Worm (Caenorhabditis elegans) whole organism, young adult: ENCODE results near the gene hum-8.
A peak's percentile ranks its signal among the peaks of the same experiment; 100 is the strongest.
"Not testable (repeated sequence)": the region's sequence is repeated elsewhere in the genome, so short reads cannot be mapped to it uniquely, and the experiment has no call there.

Experiments
- B0035.1 ChIP-seq: sonication (generic microtip); optimal IDR thresholded peaks from 2 replicates; lab custom pipeline; 2016; ENCODE audit warnings: missing genetic modification characterization, mild to moderate bottlenecking, missing compliant biosample characterization, missing genotype, missing genetic modification reagents
- B0261.1 ChIP-seq: sonication (generic microtip); optimal IDR thresholded peaks from 2 replicates; lab custom pipeline; 2016; ENCODE audit warnings: mild to moderate bottlenecking, missing genetic modification characterization, moderate library complexity, missing compliant biosample characterization
- C06A6.2 ChIP-seq: fragments of 200-800 bp; sonication (Bioruptor generic); conservative IDR thresholded peaks from 2 replicates; pipeline ENCODE4 v1.3.6; 2022; ENCODE audit warnings: missing genetic modification characterization, missing compliant biosample characterization
- F22D6.2 ChIP-seq: sonication (generic microtip); optimal IDR thresholded peaks from 2 replicates; lab custom pipeline; 2016; ENCODE audit warnings: mild to moderate bottlenecking, missing genetic modification characterization, missing compliant biosample characterization
- F33H1.4 ChIP-seq: fragments of 200-800 bp; sonication (Bioruptor generic); IDR thresholded peaks from 2 replicates; pipeline ENCODE4 v1.3.6; 2022; ENCODE audit warnings: missing genetic modification reagents, missing genetic modification characterization, missing compliant biosample characterization
- F52B5.7 ChIP-seq: sonication (generic microtip); optimal IDR thresholded peaks from 2 replicates; lab custom pipeline; 2016; ENCODE audit warnings: mild to moderate bottlenecking, missing genetic modification characterization, missing compliant biosample characterization
- Y53F4B.3 ChIP-seq: fragments of 200-800 bp; sonication (Bioruptor generic); IDR thresholded peaks from 2 replicates; pipeline ENCODE4 v1.3.6; 2022; ENCODE audit warnings: missing genetic modification reagents, missing genetic modification characterization, missing compliant biosample characterization
- Y53G8AR.9 ChIP-seq: fragments of 200-800 bp; sonication (Bioruptor generic); conservative IDR thresholded peaks from 2 replicates; pipeline ENCODE4 v1.3.6; 2022; ENCODE audit warnings: missing genetic modification reagents, missing genetic modification characterization, missing compliant biosample characterization
- Y56A3A.18 ChIP-seq: fragments of 200-800 bp; sonication (Bioruptor generic); IDR thresholded peaks from 2 replicates; pipeline ENCODE4 v1.3.6; 2022; ENCODE audit warnings: missing genetic modification reagents, missing genetic modification characterization, missing compliant biosample characterization
- ZK185.1 ChIP-seq: sonication (generic microtip); optimal IDR thresholded peaks from 2 replicates; lab custom pipeline; 2016; ENCODE audit warnings: mild to moderate bottlenecking, missing genetic modification characterization, missing compliant biosample characterization; ENCODE audit not compliant: poor library complexity, severe bottlenecking
- akir-1 ChIP-seq: fragments of 200-800 bp; sonication (Bioruptor generic); optimal IDR thresholded peaks from 2 replicates; lab custom pipeline; 2018; ENCODE audit warnings: mild to moderate bottlenecking, missing genetic modification characterization, moderate library complexity, missing compliant biosample characterization
- athp-1 ChIP-seq: sonication (generic microtip); optimal IDR thresholded peaks from 2 replicates; lab custom pipeline; 2017; ENCODE audit warnings: mild to moderate bottlenecking, missing genetic modification characterization, missing compliant biosample characterization
- attf-5 ChIP-seq: fragments of 200-800 bp; sonication (Bioruptor generic); optimal IDR thresholded peaks from 2 replicates; lab custom pipeline; 2018; ENCODE audit warnings: mild to moderate bottlenecking, missing genetic modification characterization, missing compliant biosample characterization
- attf-6 ChIP-seq: fragments of 200-800 bp; sonication (Bioruptor generic); IDR thresholded peaks from 2 replicates; pipeline ENCODE4 v1.3.6; 2022; ENCODE audit warnings: missing genetic modification reagents, missing genetic modification characterization, missing compliant biosample characterization
- cebp-1 ChIP-seq, 2 experiments: fragments of 200-800 bp in 1 of 2; sonication (Bioruptor generic) in 1 of 2; sonication (generic microtip) in 1 of 2; IDR thresholded peaks in 1 of 2; optimal IDR thresholded peaks in 1 of 2; 2 replicates each; pipeline versions ENCODE4 v1.3.6 to Lab custom; 2017 to 2022; ENCODE audit warnings: missing compliant biosample characterization in 2 of 2, missing genetic modification characterization in 2 of 2, mild to moderate bottlenecking in 1 of 2, missing genetic modification reagents in 1 of 2, moderate library complexity in 1 of 2
- ceh-100 ChIP-seq: fragments of 200-800 bp; sonication (Bioruptor generic); IDR thresholded peaks from 2 replicates; pipeline ENCODE4 v1.3.6; 2022; ENCODE audit warnings: missing genetic modification reagents, missing genetic modification characterization, missing compliant biosample characterization
- ceh-58 ChIP-seq: fragments of 200-800 bp; sonication (Bioruptor generic); IDR thresholded peaks from 2 replicates; pipeline ENCODE4 v1.3.6; 2022; ENCODE audit warnings: missing genetic modification characterization, missing compliant biosample characterization
- ceh-91 ChIP-seq: fragments of 200-800 bp; sonication (Bioruptor generic); IDR thresholded peaks from 2 replicates; pipeline ENCODE4 v1.3.6; 2022; ENCODE audit warnings: missing genetic modification reagents, missing genetic modification characterization, missing compliant biosample characterization
- dox-1 ChIP-seq: fragments of 200-800 bp; sonication (Bioruptor generic); IDR thresholded peaks from 2 replicates; pipeline ENCODE4 v1.3.6; 2022; ENCODE audit warnings: missing genetic modification reagents, missing genetic modification characterization, missing compliant biosample characterization
- efl-1 ChIP-seq: fragments of 150-350 bp; optimal IDR thresholded peaks from 2 replicates; lab custom pipeline; 2014; ENCODE audit warnings: missing biosample characterization, missing genetic modification reagents, missing genetic modification characterization
- egl-18 ChIP-seq: fragments of 200-800 bp; sonication (Bioruptor generic); IDR thresholded peaks from 2 replicates; pipeline ENCODE4 v1.3.6; 2022; ENCODE audit warnings: missing genetic modification reagents, missing genetic modification characterization, missing compliant biosample characterization
- egrh-3 ChIP-seq: fragments of 200-800 bp; sonication (Bioruptor generic); IDR thresholded peaks from 2 replicates; pipeline ENCODE4 v1.3.6; 2022; ENCODE audit warnings: missing genetic modification reagents, missing genetic modification characterization, missing compliant biosample characterization
- hmg-20 ChIP-seq: fragments of 200-800 bp; sonication (Bioruptor generic); IDR thresholded peaks from 2 replicates; pipeline ENCODE4 v1.3.6; 2022; ENCODE audit warnings: missing genetic modification reagents, missing genetic modification characterization, missing compliant biosample characterization
- hrde-1 ChIP-seq: sonication (generic microtip); optimal IDR thresholded peaks from 2 replicates; lab custom pipeline; 2016; ENCODE audit warnings: missing genetic modification characterization, mild to moderate bottlenecking, missing compliant biosample characterization, moderate library complexity, missing genotype, missing genetic modification reagents, borderline replicate concordance
- hsf-1 ChIP-seq: fragments of 200-800 bp; sonication (Bioruptor generic); IDR thresholded peaks from 2 replicates; pipeline ENCODE4 v1.3.6; 2022; ENCODE audit warnings: missing genetic modification reagents, missing genetic modification characterization, missing compliant biosample characterization
- lin-26 ChIP-seq: fragments of 200-800 bp; sonication (Bioruptor generic); IDR thresholded peaks from 2 replicates; pipeline ENCODE4 v1.3.6; 2022; ENCODE audit warnings: missing genetic modification reagents, missing genetic modification characterization, missing compliant biosample characterization
- lin-40 ChIP-seq: sonication (generic microtip); optimal IDR thresholded peaks from 2 replicates; lab custom pipeline; 2016; ENCODE audit warnings: missing genetic modification characterization, mild to moderate bottlenecking, missing compliant biosample characterization, missing genotype, missing genetic modification reagents
- lin-54 ChIP-seq: fragments of 200-800 bp; sonication (Bioruptor generic); optimal IDR thresholded peaks from 2 replicates; lab custom pipeline; 2018; ENCODE audit warnings: mild to moderate bottlenecking, missing genetic modification characterization, missing compliant biosample characterization
- lir-1 ChIP-seq: fragments of 200-800 bp; sonication (Bioruptor generic); conservative IDR thresholded peaks from 2 replicates; pipeline ENCODE4 v1.3.6; 2022; ENCODE audit warnings: missing genetic modification reagents, missing genetic modification characterization, missing compliant biosample characterization
- lsl-1 ChIP-seq: fragments of 200-800 bp; sonication (Bioruptor generic); optimal IDR thresholded peaks from 2 replicates; lab custom pipeline; 2018; ENCODE audit warnings: mild to moderate bottlenecking, missing genetic modification characterization, moderate library complexity, missing compliant biosample characterization
- madf-10 ChIP-seq: sonication (generic microtip); optimal IDR thresholded peaks from 2 replicates; lab custom pipeline; 2016; ENCODE audit warnings: mild to moderate bottlenecking, missing genetic modification characterization, missing compliant biosample characterization
- madf-8 ChIP-seq: fragments of 200-800 bp; sonication (Bioruptor generic); conservative IDR thresholded peaks from 2 replicates; pipeline ENCODE4 v1.3.6; 2022; ENCODE audit warnings: missing genetic modification reagents, missing genetic modification characterization, missing compliant biosample characterization
- mcd-1 ChIP-seq: fragments of 200-800 bp; sonication (Bioruptor generic); IDR thresholded peaks from 2 replicates; pipeline ENCODE4 v1.3.6; 2022; ENCODE audit warnings: missing genetic modification reagents, missing genetic modification characterization, missing compliant biosample characterization
- nhr-80 ChIP-seq: sonication (generic microtip); optimal IDR thresholded peaks from 2 replicates; lab custom pipeline; 2016; ENCODE audit warnings: missing genetic modification characterization, missing compliant biosample characterization
- rec-8 ChIP-seq, 2 experiments: sonication (generic microtip); optimal IDR thresholded peaks; 2 replicates each; lab custom pipeline; 2016; ENCODE audit warnings: mild to moderate bottlenecking in 2 of 2, missing genetic modification characterization in 2 of 2, missing genetic modification reagents in 2 of 2, missing genotype in 2 of 2, missing biosample characterization in 1 of 2, missing compliant biosample characterization in 1 of 2, moderate library complexity in 1 of 2
- repo-1 ChIP-seq: sonication (generic microtip); optimal IDR thresholded peaks from 2 replicates; lab custom pipeline; 2017; ENCODE audit warnings: mild to moderate bottlenecking, missing genetic modification characterization, missing compliant biosample characterization
- sea-2 ChIP-seq: fragments of 200-800 bp; sonication (Bioruptor generic); IDR thresholded peaks from 2 replicates; pipeline ENCODE4 v1.3.6; 2022; ENCODE audit warnings: missing genetic modification characterization, missing compliant biosample characterization
- snpc-1.3 ChIP-seq: sonication (generic microtip); optimal IDR thresholded peaks from 2 replicates; lab custom pipeline; 2017; ENCODE audit warnings: missing genetic modification characterization, mild to moderate bottlenecking, missing compliant biosample characterization, antibody characterized with exemption, moderate library complexity, missing genotype, missing genetic modification reagents; ENCODE audit not compliant: insufficient read depth
- snpc-4 ChIP-seq, 5 experiments: fragments of 150-350 bp in 1 of 5; sonication (generic microtip) in 4 of 5; optimal IDR thresholded peaks; 2 replicates each; lab custom pipeline; 2014 to 2018; ENCODE audit warnings: missing genetic modification characterization in 5 of 5, missing biosample characterization in 3 of 5, antibody characterized with exemption in 2 of 5, mild to moderate bottlenecking in 2 of 5, missing compliant biosample characterization in 2 of 5, missing genotype in 2 of 5, moderate library complexity in 2 of 5, missing genetic modification reagents in 1 of 5
- somi-1 ChIP-seq: fragments of 200-800 bp; sonication (Bioruptor generic); optimal IDR thresholded peaks from 2 replicates; lab custom pipeline; 2018; ENCODE audit warnings: mild to moderate bottlenecking, missing genetic modification characterization, missing compliant biosample characterization
- unc-130 ChIP-seq: sonication (generic microtip); optimal IDR thresholded peaks from 2 replicates; lab custom pipeline; 2016; ENCODE audit warnings: missing genetic modification reagents, missing genetic modification characterization, missing compliant biosample characterization
- zfh-2 ChIP-seq: fragments of 200-800 bp; sonication (Bioruptor generic); conservative IDR thresholded peaks from 2 replicates; pipeline ENCODE4 v1.3.6; 2022; ENCODE audit warnings: missing genetic modification reagents, missing genetic modification characterization, missing compliant biosample characterization
- zim-3 ChIP-seq: sonication (generic microtip); optimal IDR thresholded peaks from 2 replicates; lab custom pipeline; 2017; ENCODE audit warnings: mild to moderate bottlenecking, missing genetic modification characterization, moderate library complexity, missing compliant biosample characterization
- ztf-6 ChIP-seq: fragments of 200-800 bp; sonication (Bioruptor generic); IDR thresholded peaks from 2 replicates; pipeline ENCODE4 v1.3.6; 2022; ENCODE audit warnings: missing genetic modification reagents, missing genetic modification characterization, missing compliant biosample characterization

Gene hum-8

ce11 chrIV:385150-385937 is 55.0 kb downstream of the hum-8 start, which contains the start of gene rps-24 (continued):
- TF ChIP-seq lir-1 (GFP tag; lab: Robert Waterston, UW): peak; percentile 95
- peak; percentile 93 for TF ChIP-seq C06A6.2 (GFP tag; lab: Robert Waterston, UW)
- peak; percentile 84; the same call in 1 of the 2 replicates for TF ChIP-seq attf-6 (GFP tag; lab: Robert Waterston, UW)
- TF ChIP-seq zfh-2 (GFP tag; lab: Robert Waterston, UW): peak; percentile 67
- not testable (repeated sequence) for TF ChIP-seq snpc-4 (GFP tag; optimal IDR thresholded peaks at IDR 0.05; lab: Kevin White, UChicago)
- peak; percentile 55 to 83 (median 78) for TF ChIP-seq snpc-4 (tag; optimal IDR thresholded peaks at IDR 0.05; lab: Kevin White, UChicago)
- TF ChIP-seq hrde-1 (tag; lab: Kevin White, UChicago): peak; percentile 42
- TF ChIP-seq Y53G8AR.9: peak; percentile 90
- TF ChIP-seq attf-5 (GFP tag; lab: Kevin White, UChicago): peak; percentile 96
- peak; percentile 92 for TF ChIP-seq Y53F4B.3 (GFP tag; lab: Robert Waterston, UW)
- TF ChIP-seq madf-8: peak; percentile 79
- TF ChIP-seq ztf-6 (GFP tag; lab: Robert Waterston, UW): peak; percentile 96
- peak; percentile 91 for TF ChIP-seq madf-10 (tag; lab: Kevin White, UChicago)
- peak; percentile 87 for TF ChIP-seq cebp-1 (GFP tag; IDR thresholded peaks at IDR 0.05; lab: Robert Waterston, UW)
- peak; percentile 90 for TF ChIP-seq cebp-1 (tag; optimal IDR thresholded peaks at IDR 0.05; lab: Kevin White, UChicago)
- TF ChIP-seq lin-40: peak; percentile 93
- peak; percentile 61 for TF ChIP-seq repo-1 (tag; lab: Kevin White, UChicago)
- peak; percentile 97 for TF ChIP-seq ceh-91
- peak; percentile 88 for TF ChIP-seq unc-130 (GFP tag; lab: Kevin White, UChicago)
- peak; percentile 47 for TF ChIP-seq F22D6.2 (tag; lab: Kevin White, UChicago)
- TF ChIP-seq snpc-1.3 (tag; lab: Kevin White, UChicago): peak; percentile 26
- peak; percentile 6 for TF ChIP-seq F52B5.7
- TF ChIP-seq rec-8 (tag; optimal IDR thresholded peaks at IDR 0.05; lab: Kevin White, UChicago): peak; percentile 48 to 61
- TF ChIP-seq efl-1 (GFP tag; lab: Kevin White, UChicago): peak; percentile 56
- TF ChIP-seq egrh-3 (GFP tag; lab: Robert Waterston, UW): peak; percentile 95
- TF ChIP-seq ZK185.1 (tag; lab: Kevin White, UChicago): peak; percentile 82
- TF ChIP-seq lin-26 (GFP tag; lab: Robert Waterston, UW): peak; percentile 96
- TF ChIP-seq egl-18 (GFP tag; lab: Robert Waterston, UW): 0 out of 2 replicates have a peak, but pooled peaks have one; percentile 37
- TF ChIP-seq F33H1.4 (GFP tag; lab: Robert Waterston, UW): peak; percentile 99
- peak; percentile 82 for TF ChIP-seq hsf-1 (GFP tag; lab: Robert Waterston, UW)
- TF ChIP-seq mcd-1 (GFP tag; lab: Robert Waterston, UW): peak; percentile 93
- peak; percentile 100 for TF ChIP-seq ceh-100
- TF ChIP-seq B0035.1 (tag; lab: Kevin White, UChicago): peak; percentile 41
- TF ChIP-seq lin-54 (GFP tag; lab: Kevin White, UChicago): peak; percentile 85
- TF ChIP-seq lsl-1 (GFP tag; lab: Kevin White, UChicago): peak; percentile 78
- TF ChIP-seq akir-1 (GFP tag; lab: Kevin White, UChicago): peak; percentile 40
- TF ChIP-seq athp-1 (tag; lab: Kevin White, UChicago): peak; percentile 95
- TF ChIP-seq dox-1 (GFP tag; lab: Robert Waterston, UW): peak; percentile 99
- peak; percentile 27 for TF ChIP-seq B0261.1 (tag; lab: Kevin White, UChicago)
- peak; percentile 71 for TF ChIP-seq hmg-20 (GFP tag; lab: Robert Waterston, UW)
- TF ChIP-seq Y56A3A.18 (GFP tag; lab: Robert Waterston, UW): peak; percentile 87
- TF ChIP-seq nhr-80 (tag; lab: Kevin White, UChicago): peak; percentile 83
- peak; percentile 91; the same call in 1 of the 2 replicates for TF ChIP-seq ceh-58
- peak; percentile 34 for TF ChIP-seq somi-1 (GFP tag; lab: Kevin White, UChicago)
- peak; percentile 78; the same call in 1 of the 2 replicates for TF ChIP-seq sea-2 (GFP tag; lab: Robert Waterston, UW)
- TF ChIP-seq zim-3 (tag; lab: Kevin White, UChicago): peak; percentile 75
